Worm (Caenorhabditis elegans): Measurements from ENCODE around the gene K07F5.8.

The K07F5.8 gene

DNA sequence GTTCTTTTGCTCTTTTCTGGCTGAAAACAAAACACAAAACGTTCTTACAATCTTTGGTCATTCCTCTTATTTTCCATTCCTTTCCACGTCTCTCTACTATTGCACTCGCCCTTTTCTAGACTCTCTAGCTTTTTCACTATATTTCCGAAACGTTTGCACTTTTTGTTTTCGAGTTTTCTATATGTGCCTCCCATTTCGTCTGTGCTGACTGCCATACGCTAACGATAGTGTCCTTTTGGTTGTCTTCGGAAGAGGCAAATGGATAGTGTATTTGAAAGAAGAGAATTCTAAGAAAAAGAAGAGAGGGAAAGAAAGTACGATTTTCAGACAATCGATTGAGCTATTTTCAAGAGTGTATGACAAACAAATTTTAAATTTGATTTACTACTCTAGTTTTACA, 23.3 kb upstream of the K07F5.8 start:
- TF ChIP-seq dve-1 (tag; optimal IDR thresholded peaks at IDR 0.05; ENCODE audit: insufficient read depth) (peak; percentile 64), ceh-20 (GFP tag; IDR thresholded peaks at IDR 0.05) (no peak), T20F7.1 (GFP tag; optimal IDR thresholded peaks at IDR 0.05) (no peak), nhr-102 (tag; optimal IDR thresholded peaks at IDR 0.05) (no peak), arid-1 (GFP tag; conservative IDR thresholded peaks at IDR 0.05) (no peak), dpl-1 (GFP tag; optimal IDR thresholded peaks at IDR 0.05) (no peak), mxl-3 (GFP tag; optimal IDR thresholded peaks at IDR 0.05) (no peak), mep-1 (tag; optimal IDR thresholded peaks at IDR 0.05) (peak; percentile 30), lin-1 (GFP tag; IDR thresholded peaks at IDR 0.05) (no peak), gei-8 (GFP tag; optimal IDR thresholded peaks at IDR 0.05) (no peak), unc-39 (tag; optimal IDR thresholded peaks at IDR 0.05) (no peak), nhr-28 (tag; optimal IDR thresholded peaks at IDR 0.05) (peak; percentile 73), hif-1 (tag; optimal IDR thresholded peaks at IDR 0.05) (no peak), daf-16 (GFP tag; optimal IDR thresholded peaks at IDR 0.05) (no peak), daf-16 (tag; optimal IDR thresholded peaks at IDR 0.05) (peak; percentile 85), tag-97 (GFP tag; IDR thresholded peaks at IDR 0.05) (no peak), Y48G9A.11 (GFP tag; IDR thresholded peaks at IDR 0.05) (no peak), mes-2 (tag; optimal IDR thresholded peaks at IDR 0.05; ENCODE audit: poor library complexity, severe bottlenecking) (peak; percentile 9), nhr-111 (GFP tag; optimal IDR thresholded peaks at IDR 0.05) (no peak), rbr-2 (tag; optimal IDR thresholded peaks at IDR 0.05) (no peak), hlh-30 (tag; optimal IDR thresholded peaks at IDR 0.05; ENCODE audit: insufficient read depth) (peak; percentile 43), unc-62 (GFP tag; optimal IDR thresholded peaks at IDR 0.05 in 1 of 2) (peak in 1 of 2 experiments; percentile 51), unc-62 (tag; optimal IDR thresholded peaks at IDR 0.05) (no peak), hlh-11 (tag; optimal IDR thresholded peaks at IDR 0.05) (peak; percentile 47), lsy-2 (tag; optimal IDR thresholded peaks at IDR 0.05) (peak in 1 of 2 experiments; percentile 19), aly-2 (tag; optimal IDR thresholded peaks at IDR 0.05) (no peak), snpc-1.2 (GFP tag; IDR thresholded peaks at IDR 0.05) (no peak), lir-3 (tag; optimal IDR thresholded peaks at IDR 0.05) (no peak), set-16 (GFP tag; IDR thresholded peaks at IDR 0.05) (no peak), F44E2.7 (GFP tag; IDR thresholded peaks at IDR 0.05) (no peak), R02D3.7 (tag; optimal IDR thresholded peaks at IDR 0.05) (no peak), dmd-6 (GFP tag; IDR thresholded peaks at IDR 0.05) (peak; percentile 46; the same call in 1 of the 2 replicates), mdl-1 (tag; optimal IDR thresholded peaks at IDR 0.05) (peak in 1 of 2 experiments; percentile 44), unc-130 (GFP tag; optimal IDR thresholded peaks at IDR 0.05) (no peak), pqm-1 (tag; optimal IDR thresholded peaks at IDR 0.05) (peak; percentile 69)

DNA sequence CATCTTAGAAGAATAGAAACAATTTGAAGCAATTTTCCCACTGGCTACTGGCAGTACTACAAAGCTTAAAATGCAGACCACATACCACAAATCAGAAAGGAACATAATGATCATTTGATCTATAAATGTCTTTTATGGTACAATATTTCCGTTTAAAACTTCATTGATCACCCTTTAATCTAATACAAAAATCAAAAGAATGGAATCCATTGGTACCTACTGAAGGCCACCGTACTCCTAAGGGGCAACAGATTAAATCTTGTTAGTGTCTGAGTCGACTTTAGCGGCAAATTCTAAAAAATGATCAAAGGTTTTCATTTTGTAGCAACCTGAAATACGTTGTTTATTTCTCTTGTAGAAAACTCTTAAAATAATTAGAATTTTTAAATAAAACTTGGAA, 22.7 kb upstream of the K07F5.8 start:
- no peak for TF ChIP-seq lin-1 (GFP tag; IDR thresholded peaks at IDR 0.05)
- TF ChIP-seq zfp-3 (GFP tag; conservative IDR thresholded peaks at IDR 0.05) = no peak
- TF ChIP-seq nhr-28 (tag; optimal IDR thresholded peaks at IDR 0.05) = no peak
- no peak for TF ChIP-seq T20F7.1 (GFP tag; optimal IDR thresholded peaks at IDR 0.05)
- no peak for TF ChIP-seq F44E2.7 (GFP tag; IDR thresholded peaks at IDR 0.05)
- TF ChIP-seq ctbp-1 (GFP tag; IDR thresholded peaks at IDR 0.05) = no peak
- no peak for TF ChIP-seq rbr-2 (tag; optimal IDR thresholded peaks at IDR 0.05)
- no peak for TF ChIP-seq spr-3 (GFP tag; optimal IDR thresholded peaks at IDR 0.05)
- no peak for TF ChIP-seq nhr-10 (tag; optimal IDR thresholded peaks at IDR 0.05)
- no peak for TF ChIP-seq lin-29 (GFP tag; IDR thresholded peaks at IDR 0.05)
- no peak for TF ChIP-seq mep-1 (tag; optimal IDR thresholded peaks at IDR 0.05)
- no peak for TF ChIP-seq ceh-28 (tag; optimal IDR thresholded peaks at IDR 0.05)
- TF ChIP-seq mdt-29 (GFP tag; IDR thresholded peaks at IDR 0.05) = no peak
